Worm (Caenorhabditis elegans) whole organism, early embryonic: ENCODE results near the gene ifbp-1.

ENCODE experiments used
- B0310.2 ChIP-seq: sonication (generic microtip); optimal IDR thresholded peaks from 2 replicates; lab custom pipeline; 2016; ENCODE audit warnings: mild to moderate bottlenecking, missing genetic modification characterization, missing compliant biosample characterization
- F13C5.2 ChIP-seq: sonication (generic microtip); optimal IDR thresholded peaks from 2 replicates; lab custom pipeline; 2017; ENCODE audit warnings: mild to moderate bottlenecking, missing genetic modification characterization, inconsistent platforms, missing compliant biosample characterization
- aly-1 ChIP-seq: sonication (generic microtip); optimal IDR thresholded peaks from 2 replicates; lab custom pipeline; 2016; ENCODE audit warnings: missing genetic modification characterization, missing compliant biosample characterization
- ama-1 ChIP-seq: fragments of 150-350 bp; optimal IDR thresholded peaks from 2 replicates; lab custom pipeline; 2014
- ceh-13 ChIP-seq: fragments of 200-800 bp; sonication (Bioruptor generic); optimal IDR thresholded peaks from 2 replicates; lab custom pipeline; 2018; ENCODE audit warnings: mild to moderate bottlenecking, missing genetic modification characterization, missing compliant biosample characterization
- ceh-36 ChIP-seq: sonication (generic microtip); optimal IDR thresholded peaks from 2 replicates; lab custom pipeline; 2016; ENCODE audit warnings: missing genetic modification characterization, inconsistent platforms, missing compliant biosample characterization
- ets-7 ChIP-seq: sonication (generic microtip); optimal IDR thresholded peaks from 2 replicates; lab custom pipeline; 2016; ENCODE audit warnings: missing genotype, missing genetic modification characterization, missing compliant biosample characterization
- flt-1 ChIP-seq: fragments of 200-800 bp; sonication (Bioruptor generic); IDR thresholded peaks from 2 replicates; pipeline ENCODE4 v1.3.6; 2022; ENCODE audit warnings: missing genetic modification characterization, missing compliant biosample characterization
- hmbx-1 ChIP-seq: sonication (generic microtip); optimal IDR thresholded peaks from 2 replicates; lab custom pipeline; 2016; ENCODE audit warnings: mild to moderate bottlenecking, missing genetic modification characterization, missing compliant biosample characterization
- hmg-4 ChIP-seq: fragments of 200-800 bp; sonication (Bioruptor generic); optimal IDR thresholded peaks from 2 replicates; lab custom pipeline; 2018; ENCODE audit warnings: mild to moderate bottlenecking, missing genetic modification characterization, missing compliant biosample characterization
- hnd-1 ChIP-seq: sonication (generic microtip); optimal IDR thresholded peaks from 2 replicates; lab custom pipeline; 2016; ENCODE audit warnings: missing genetic modification characterization, missing compliant biosample characterization
- pes-1 ChIP-seq: fragments of 200-800 bp; sonication (Bioruptor generic); IDR thresholded peaks from 2 replicates; pipeline ENCODE4 v1.3.6; 2022; ENCODE audit warnings: missing genetic modification reagents, missing genetic modification characterization, missing compliant biosample characterization
- scrt-1 ChIP-seq: fragments of 200-800 bp; sonication (Bioruptor generic); IDR thresholded peaks from 2 replicates; pipeline ENCODE4 v1.3.6; 2022; ENCODE audit warnings: missing genetic modification characterization, missing compliant biosample characterization
- sea-1 ChIP-seq: fragments of 200-800 bp; sonication (Bioruptor generic); conservative IDR thresholded peaks from 2 replicates; pipeline ENCODE4 v1.3.6; 2022; ENCODE audit warnings: missing genetic modification characterization, missing compliant biosample characterization
- tbx-11 ChIP-seq: fragments of 200-800 bp; sonication (Bioruptor generic); IDR thresholded peaks from 2 replicates; pipeline ENCODE4 v1.3.6; 2022; ENCODE audit warnings: missing genetic modification characterization, missing compliant biosample characterization
- tbx-37 ChIP-seq: fragments of 200-800 bp; sonication (Bioruptor generic); conservative IDR thresholded peaks from 2 replicates; pipeline ENCODE4 v1.3.6; 2022; ENCODE audit warnings: missing genetic modification reagents, missing genetic modification characterization, missing compliant biosample characterization
- tra-4 ChIP-seq: sonication (generic microtip); optimal IDR thresholded peaks from 2 replicates; lab custom pipeline; 2017; ENCODE audit warnings: missing genetic modification characterization, missing compliant biosample characterization

Gene ifbp-1

DNA sequence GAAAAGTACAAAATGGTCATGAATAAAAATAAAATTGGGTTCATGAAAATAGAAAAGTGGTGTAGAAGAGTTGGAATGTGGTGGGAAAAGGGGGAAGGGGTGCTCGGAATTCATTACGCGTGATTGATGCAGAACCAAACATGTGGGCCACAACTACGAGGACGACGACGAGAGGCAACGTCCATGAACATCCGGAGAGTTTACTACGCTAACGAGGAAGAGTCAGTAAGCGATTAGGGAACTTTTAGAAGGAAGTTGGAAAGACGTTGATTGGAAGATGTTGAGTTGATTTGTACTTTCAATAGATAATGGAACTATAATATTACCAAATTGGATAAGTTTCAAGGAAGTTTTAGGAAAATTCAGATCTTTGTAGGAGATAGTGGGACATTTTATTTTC, 21.6 kb upstream of the ifbp-1 start:
- TF ChIP-seq hmg-4 (GFP tag; lab: Kevin White, UChicago) (no peak), B0310.2 (no peak), hmbx-1 (tag; lab: Kevin White, UChicago) (no peak), tra-4 (tag; lab: Kevin White, UChicago) (no peak), tbx-37 (GFP tag; lab: Robert Waterston, UW) (no peak), ets-7 (no peak), sea-1 (no peak)

DNA sequence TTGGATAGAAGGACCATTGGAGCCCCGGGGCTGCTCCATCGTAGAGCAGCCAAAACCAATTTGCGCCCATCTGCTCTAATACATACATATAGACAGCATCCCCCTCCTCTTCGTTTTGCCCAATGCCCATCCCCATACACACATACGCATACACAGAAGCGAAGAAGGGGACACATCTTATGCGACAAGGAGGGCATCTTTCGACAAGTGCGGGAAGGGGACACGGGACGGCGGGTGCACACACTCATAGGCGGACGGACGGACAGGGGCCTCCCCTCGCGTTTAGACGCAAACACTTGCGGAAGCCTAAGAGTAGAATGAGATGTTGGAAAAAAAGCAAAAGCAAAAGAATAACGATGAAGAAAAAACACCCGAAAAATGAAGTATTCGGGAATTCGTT, 16.4 kb upstream of the ifbp-1 start:
- peak; percentile 28; the same call in 1 of the 2 replicates for TF ChIP-seq tbx-37 (GFP tag; lab: Robert Waterston, UW)
- TF ChIP-seq ceh-13 (GFP tag; lab: Kevin White, UChicago) = no peak
- no peak for TF ChIP-seq tra-4 (tag; lab: Kevin White, UChicago)
- peak; percentile 95 for TF ChIP-seq hmg-4 (GFP tag; lab: Kevin White, UChicago)
- TF ChIP-seq pes-1 (GFP tag; lab: Robert Waterston, UW) = 0 out of 2 replicates have a peak, but pooled peaks have one; percentile 46
- TF ChIP-seq flt-1 (GFP tag; lab: Robert Waterston, UW) = peak; percentile 59; the same call in 1 of the 2 replicates
- TF ChIP-seq tbx-11 (GFP tag; lab: Robert Waterston, UW) = 0 out of 2 replicates have a peak, but pooled peaks have one; percentile 55
- TF ChIP-seq sea-1 = peak; percentile 70; the same call in 1 of the 2 replicates
- TF ChIP-seq B0310.2 = no peak
- peak; percentile 77 for TF ChIP-seq aly-1 (tag; lab: Kevin White, UChicago)
- no peak for TF ChIP-seq hnd-1 (tag; lab: Kevin White, UChicago)
- 0 out of 2 replicates have a peak, but pooled peaks have one; percentile 45 for TF ChIP-seq scrt-1 (GFP tag; lab: Robert Waterston, UW)
- TF ChIP-seq ets-7 = peak; percentile 9
- TF ChIP-seq ceh-36 (tag; lab: Kevin White, UChicago) = peak; percentile 30
- TF ChIP-seq F13C5.2 (tag; lab: Kevin White, UChicago) = peak; percentile 76

DNA sequence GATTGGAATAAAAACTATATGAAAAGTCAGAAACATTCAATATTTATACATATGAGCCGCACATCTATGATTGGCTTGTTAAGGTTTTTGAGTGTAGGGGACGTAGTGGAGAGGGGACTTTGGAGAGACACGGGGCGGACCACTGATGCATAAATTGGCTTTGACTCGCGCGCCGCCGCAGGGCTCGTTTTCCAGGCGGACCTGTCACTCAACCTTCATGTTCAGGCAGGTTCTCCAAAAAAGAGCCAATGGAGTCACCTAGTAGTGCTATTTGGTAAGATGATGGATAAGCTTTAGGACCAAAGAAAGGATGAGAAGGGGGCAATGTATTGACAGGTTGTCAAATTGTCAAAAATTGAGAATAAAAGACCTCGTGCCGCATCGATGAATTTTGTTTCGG, 14.9 kb upstream of the ifbp-1 start:
- no peak for TF ChIP-seq ceh-13 (GFP tag; lab: Kevin White, UChicago)

DNA sequence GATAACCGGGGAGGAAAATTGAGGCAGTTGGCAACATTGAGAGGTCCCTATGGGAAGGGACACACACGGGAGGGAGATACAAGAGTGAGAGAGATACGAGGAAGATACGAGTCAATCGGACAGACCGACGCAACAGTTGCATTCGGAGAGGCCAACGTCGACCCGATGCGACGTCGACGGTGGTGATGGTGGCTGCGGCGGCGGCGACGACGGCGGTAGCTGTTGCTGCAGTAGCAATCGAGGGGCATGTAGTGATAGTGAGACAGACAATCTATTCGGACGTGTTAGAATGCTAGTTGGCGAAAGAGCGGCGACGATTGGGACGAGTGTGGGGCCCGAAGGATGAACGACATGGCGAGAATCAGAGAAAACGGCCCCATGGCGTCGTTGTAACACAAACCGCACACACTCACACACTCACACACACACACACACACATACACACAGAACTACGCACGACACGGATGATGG, 13.3 kb upstream of the ifbp-1 start:
- TF ChIP-seq pes-1 (GFP tag; lab: Robert Waterston, UW) (no peak), B0310.2 (peak; percentile 13), tbx-11 (GFP tag; lab: Robert Waterston, UW) (no peak), tra-4 (tag; lab: Kevin White, UChicago) (no peak), ceh-13 (GFP tag; lab: Kevin White, UChicago) (no peak), ets-7 (no peak), ama-1 (lab: Kevin White, UChicago) (no peak), sea-1 (0 out of 2 replicates have a peak, but pooled peaks have one; percentile 17), aly-1 (tag; lab: Kevin White, UChicago) (peak; percentile 34), flt-1 (GFP tag; lab: Robert Waterston, UW) (no peak), F13C5.2 (tag; lab: Kevin White, UChicago) (no peak), hmg-4 (GFP tag; lab: Kevin White, UChicago) (peak; percentile 72), hnd-1 (tag; lab: Kevin White, UChicago) (no peak), hmbx-1 (tag; lab: Kevin White, UChicago) (no peak), tbx-37 (GFP tag; lab: Robert Waterston, UW) (no peak), ceh-36 (tag; lab: Kevin White, UChicago) (no peak), scrt-1 (GFP tag; lab: Robert Waterston, UW) (no peak)

DNA sequence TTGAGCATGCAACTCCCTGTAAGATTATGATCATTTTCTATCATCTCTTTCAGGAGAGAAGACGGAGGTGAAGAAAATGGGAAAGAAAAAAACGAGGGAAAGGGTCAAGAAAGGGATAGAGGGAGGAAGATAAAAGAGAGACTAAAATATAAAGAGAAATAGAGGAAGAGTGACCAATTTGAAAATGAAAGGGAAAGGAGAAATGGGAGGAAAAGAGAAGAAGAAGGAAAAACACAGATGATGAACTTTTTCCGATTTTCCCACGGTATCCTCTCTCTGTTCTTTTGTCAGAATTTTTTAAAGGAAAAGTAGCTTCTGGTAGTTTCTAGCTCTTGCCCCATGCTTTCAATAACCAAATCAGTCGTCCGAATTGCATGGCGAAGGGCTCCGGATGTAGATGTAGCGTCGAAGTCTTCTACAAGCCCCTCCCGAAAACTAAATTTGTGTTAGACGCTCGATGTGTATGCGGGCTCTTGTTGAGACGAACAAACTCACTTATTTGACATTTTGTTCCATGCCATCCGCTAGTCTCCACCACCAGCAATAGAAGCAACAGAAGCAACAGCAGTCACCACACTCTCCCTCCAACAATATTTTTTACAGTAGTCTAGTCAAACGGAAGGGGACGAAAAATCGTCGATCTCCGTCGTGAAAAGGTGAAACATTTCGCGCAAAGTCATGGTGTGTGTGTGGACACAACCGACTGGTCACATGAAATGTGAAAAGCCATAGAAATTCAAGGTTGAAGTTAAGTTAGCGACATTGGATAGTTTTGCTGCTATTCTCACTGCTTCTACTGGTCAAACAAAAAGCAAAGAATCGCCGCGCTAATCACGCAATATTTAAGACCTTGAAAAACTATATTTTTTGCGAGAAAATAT, 11.6 kb upstream of the ifbp-1 start, which contains the start of gene somi-1:
Gene somi-1 (minus strand): TSS at position 18 of the 881 bp plus-strand sequence.
- TF ChIP-seq tbx-37 (GFP tag; lab: Robert Waterston, UW) = peak; percentile 5; the same call in 1 of the 2 replicates
- no peak for TF ChIP-seq scrt-1 (GFP tag; lab: Robert Waterston, UW)

DNA sequence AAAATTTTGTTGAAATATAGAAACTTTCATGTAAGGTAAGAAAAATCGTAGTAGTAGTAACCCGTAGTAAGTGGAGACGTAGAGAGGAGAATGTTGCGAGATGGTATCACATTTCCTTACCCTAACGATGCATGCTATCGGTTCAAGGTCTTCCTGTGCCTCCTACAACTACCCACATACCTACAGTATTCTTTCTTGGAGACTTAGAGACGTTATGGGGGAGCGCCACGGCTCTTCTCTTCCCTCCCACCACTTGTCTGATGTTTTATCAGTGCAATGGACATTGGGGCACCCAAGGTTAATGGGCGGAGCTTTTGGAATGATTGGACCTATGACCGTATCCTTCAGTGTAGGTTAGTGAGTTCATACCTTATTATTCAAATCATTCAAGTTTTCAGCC, 10.9 kb upstream of the ifbp-1 start:
- TF ChIP-seq hmg-4 (GFP tag; lab: Kevin White, UChicago) (no peak), tbx-37 (GFP tag; lab: Robert Waterston, UW) (no peak), B0310.2 (no peak), ama-1 (lab: Kevin White, UChicago) (no peak)

DNA sequence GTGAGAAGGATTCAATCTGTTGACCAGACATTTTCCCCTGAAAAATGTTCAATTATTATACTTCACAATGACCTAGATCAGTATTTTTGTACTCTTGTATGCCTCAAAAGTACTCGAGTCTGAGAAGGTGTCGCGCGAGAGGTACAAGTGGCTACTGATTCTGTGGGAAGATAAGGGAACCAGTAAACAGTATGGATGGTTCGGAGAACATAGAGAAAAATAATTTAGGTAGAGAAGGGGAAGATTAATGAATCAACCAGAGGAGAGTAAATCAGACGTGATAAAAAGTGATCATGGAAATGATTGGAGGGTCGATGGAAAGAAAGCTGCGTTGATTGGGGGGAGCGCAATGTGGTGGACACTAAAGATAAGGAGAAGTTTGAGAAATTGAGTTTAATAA, 9.4 kb upstream of the ifbp-1 start:
- no peak for TF ChIP-seq tra-4 (tag; lab: Kevin White, UChicago)
- no peak for TF ChIP-seq flt-1 (GFP tag; lab: Robert Waterston, UW)
- TF ChIP-seq ets-7 = no peak
- TF ChIP-seq hmbx-1 (tag; lab: Kevin White, UChicago) = no peak
- no peak for TF ChIP-seq ceh-13 (GFP tag; lab: Kevin White, UChicago)
- TF ChIP-seq aly-1 (tag; lab: Kevin White, UChicago) = no peak
- TF ChIP-seq sea-1 = no peak
- no peak for TF ChIP-seq F13C5.2 (tag; lab: Kevin White, UChicago)
- no peak for TF ChIP-seq pes-1 (GFP tag; lab: Robert Waterston, UW)
- no peak for TF ChIP-seq tbx-37 (GFP tag; lab: Robert Waterston, UW)
